Worm (Caenorhabditis elegans) whole organism, young adult: ENCODE measurements around the gene F39H12.3.

Source experiments
- F22D6.2 ChIP-seq: sonication (generic microtip); optimal IDR thresholded peaks from 2 replicates; lab custom pipeline; 2016; ENCODE audit warnings: mild to moderate bottlenecking, missing genetic modification characterization, missing compliant biosample characterization
- ceh-27 ChIP-seq: fragments of 200-800 bp; sonication (Bioruptor generic); optimal IDR thresholded peaks from 2 replicates; lab custom pipeline; 2018; ENCODE audit warnings: mild to moderate bottlenecking, missing genetic modification characterization, moderate library complexity, missing compliant biosample characterization
- chd-7 ChIP-seq: sonication (generic microtip); optimal IDR thresholded peaks from 2 replicates; lab custom pipeline; 2016; ENCODE audit warnings: mild to moderate bottlenecking, missing genetic modification characterization, moderate library complexity, missing compliant biosample characterization
- dpl-1 ChIP-seq: fragments of 150-350 bp; optimal IDR thresholded peaks from 2 replicates; lab custom pipeline; 2014; ENCODE audit warnings: missing biosample characterization, missing genetic modification reagents, missing genetic modification characterization
- lsy-27 ChIP-seq: sonication (generic microtip); optimal IDR thresholded peaks from 2 replicates; lab custom pipeline; 2017; ENCODE audit warnings: missing genetic modification characterization, mild to moderate bottlenecking, missing compliant biosample characterization, antibody characterized with exemption, missing genotype, borderline replicate concordance; ENCODE audit not compliant: insufficient read depth
- nfya-1 ChIP-seq: sonication (generic microtip); optimal IDR thresholded peaks from 2 replicates; lab custom pipeline; 2017; ENCODE audit warnings: antibody characterized with exemption, missing compliant biosample characterization, missing genetic modification characterization, borderline replicate concordance; ENCODE audit not compliant: insufficient read depth
- nfya-2 ChIP-seq: fragments of 200-800 bp; sonication (Bioruptor generic); IDR thresholded peaks from 2 replicates; pipeline ENCODE4 v1.3.6; 2022; ENCODE audit warnings: missing genetic modification reagents, missing genetic modification characterization, missing compliant biosample characterization
- nhr-120 ChIP-seq: fragments of 200-800 bp; sonication (Bioruptor generic); IDR thresholded peaks from 2 replicates; pipeline ENCODE4 v1.3.6; 2022; ENCODE audit warnings: missing genetic modification characterization, missing compliant biosample characterization
- nhr-27 ChIP-seq: fragments of 200-800 bp; sonication (Bioruptor generic); optimal IDR thresholded peaks from 2 replicates; lab custom pipeline; 2018; ENCODE audit warnings: mild to moderate bottlenecking, missing genetic modification characterization, moderate library complexity, missing compliant biosample characterization
- nhr-80 ChIP-seq: sonication (generic microtip); optimal IDR thresholded peaks from 2 replicates; lab custom pipeline; 2016; ENCODE audit warnings: missing genetic modification characterization, missing compliant biosample characterization
- snpc-1.3 ChIP-seq: sonication (generic microtip); optimal IDR thresholded peaks from 2 replicates; lab custom pipeline; 2017; ENCODE audit warnings: missing genetic modification characterization, mild to moderate bottlenecking, missing compliant biosample characterization, antibody characterized with exemption, moderate library complexity, missing genotype, missing genetic modification reagents; ENCODE audit not compliant: insufficient read depth

DNA sequence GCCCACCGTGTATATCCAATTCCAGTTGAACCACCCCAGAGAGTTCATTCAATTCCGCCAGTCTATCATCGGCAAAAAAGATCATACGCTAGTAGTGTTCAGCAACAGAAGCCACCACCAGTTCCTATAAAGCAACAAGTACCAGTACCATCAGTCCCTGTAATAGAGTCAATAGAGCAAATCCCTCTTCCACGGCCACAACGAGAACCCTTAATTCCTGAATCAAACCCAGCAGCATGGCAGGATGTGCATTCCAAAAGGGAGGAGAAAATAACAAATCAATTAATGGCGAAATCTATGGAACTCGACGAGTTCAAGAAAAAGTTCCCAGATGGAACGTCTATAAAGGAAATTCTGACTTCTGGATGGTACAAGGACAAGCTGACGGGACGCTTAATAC lies 51.4 kb downstream of the F39H12.3 start:
- no peak for TF ChIP-seq nhr-120 (GFP tag; lab: Robert Waterston, UW)
- no peak for TF ChIP-seq snpc-1.3
- no peak for TF ChIP-seq nfya-2 (GFP tag; lab: Robert Waterston, UW)
- no peak for TF ChIP-seq ceh-27
- TF ChIP-seq F22D6.2 = no peak
- no peak for TF ChIP-seq nhr-27
- no peak for TF ChIP-seq nhr-80 (tag; lab: Kevin White, UChicago)
- no peak for TF ChIP-seq chd-7
- no peak for TF ChIP-seq nfya-1 (tag; lab: Kevin White, UChicago)
- no peak for TF ChIP-seq lsy-27 (tag; lab: Kevin White, UChicago)
- TF ChIP-seq dpl-1 (GFP tag; lab: Kevin White, UChicago) = no peak
